Fruit fly (Drosophila melanogaster) whole organism, embryonic: Measurements from ENCODE around the gene CG13481.

Experiments used
- CG10431 ChIP-seq: fragments of 200-800 bp; sonication (Bioruptor generic); optimal IDR thresholded peaks from 3 replicates; lab custom pipeline; 2018; ENCODE audit warnings: missing biosample characterization, mild to moderate bottlenecking, missing genetic modification characterization
- CG10565 ChIP-seq: fragments of 200-800 bp; sonication (Bioruptor generic); optimal IDR thresholded peaks from 3 replicates; lab custom pipeline; 2016; ENCODE audit warnings: missing biosample characterization, mild to moderate bottlenecking, missing genetic modification characterization
- CG11695 ChIP-seq: fragments of 200-800 bp; sonication (Bioruptor generic); IDR thresholded peaks from 3 replicates; pipeline ENCODE4 v1.3.6; 2022; ENCODE audit warnings: missing biosample characterization, missing genetic modification characterization
- CG11723 ChIP-seq: fragments of 200-800 bp; sonication (Bioruptor generic); optimal IDR thresholded peaks from 2 replicates; lab custom pipeline; 2017; ENCODE audit warnings: missing biosample characterization, mild to moderate bottlenecking, missing genetic modification characterization
- CG12219 ChIP-seq: fragments of 200-800 bp; sonication (Bioruptor generic); optimal IDR thresholded peaks from 3 replicates; lab custom pipeline; 2018; ENCODE audit warnings: missing biosample characterization, mild to moderate bottlenecking, missing genetic modification characterization
- CG13424 ChIP-seq: fragments of 200-800 bp; sonication (Bioruptor generic); optimal IDR thresholded peaks from 2 replicates; lab custom pipeline; 2019; ENCODE audit warnings: missing biosample characterization, mild to moderate bottlenecking, missing genetic modification characterization, moderate library complexity
- CG14710 ChIP-seq: fragments of 200-800 bp; sonication (Bioruptor generic); optimal IDR thresholded peaks from 3 replicates; lab custom pipeline; 2019; ENCODE audit warnings: missing biosample characterization, mild to moderate bottlenecking, missing genetic modification characterization, moderate library complexity
- CG15011 ChIP-seq: fragments of 200-800 bp; sonication (Bioruptor generic); optimal IDR thresholded peaks from 3 replicates; lab custom pipeline; 2018; ENCODE audit warnings: missing biosample characterization, mild to moderate bottlenecking, missing genetic modification characterization
- CG1602 ChIP-seq: fragments of 200-800 bp; sonication (Bioruptor generic); optimal IDR thresholded peaks from 3 replicates; lab custom pipeline; 2016; ENCODE audit warnings: missing biosample characterization, missing genetic modification characterization
- CG17612 ChIP-seq: fragments of 200-800 bp; sonication (Bioruptor generic); IDR thresholded peaks from 2 replicates; pipeline ENCODE4 v1.3.6; 2022; ENCODE audit warnings: missing biosample characterization, missing genetic modification characterization
- CG17802 ChIP-seq: fragments of 200-800 bp; sonication (Bioruptor generic); optimal IDR thresholded peaks from 2 replicates; lab custom pipeline; 2018; ENCODE audit warnings: missing biosample characterization, mild to moderate bottlenecking, missing genetic modification characterization, moderate library complexity
- CG2199 ChIP-seq: fragments of 200-800 bp; sonication (Bioruptor generic); IDR thresholded peaks from 3 replicates; pipeline ENCODE4 v1.3.6; 2022; ENCODE audit warnings: missing biosample characterization, missing genetic modification characterization
- CG2678 ChIP-seq: fragments of 200-800 bp; sonication (Bioruptor generic); optimal IDR thresholded peaks from 3 replicates; lab custom pipeline; 2019; ENCODE audit warnings: missing biosample characterization, mild to moderate bottlenecking, missing genetic modification characterization, moderate library complexity
- CG30020 ChIP-seq: fragments of 200-800 bp; optimal IDR thresholded peaks from 2 replicates; lab custom pipeline; 2019; ENCODE audit warnings: missing biosample characterization, mild to moderate bottlenecking, missing genetic modification characterization, moderate library complexity
- CG32767 ChIP-seq: fragments of 200-800 bp; sonication (Bioruptor generic); IDR thresholded peaks from 2 replicates; pipeline ENCODE4 v1.3.6; 2022; ENCODE audit warnings: missing biosample characterization, missing genetic modification characterization
- CG3847 ChIP-seq: fragments of 200-800 bp; sonication (Bioruptor generic); IDR thresholded peaks from 2 replicates; pipeline ENCODE4 v1.3.6; 2022; ENCODE audit warnings: missing biosample characterization, missing genetic modification characterization
- CG3995 ChIP-seq: fragments of 200-800 bp; sonication (Bioruptor generic); optimal IDR thresholded peaks from 3 replicates; lab custom pipeline; 2016; ENCODE audit warnings: missing biosample characterization, missing genetic modification characterization
- CG4820 ChIP-seq: fragments of 200-800 bp; sonication (Bioruptor generic); optimal IDR thresholded peaks from 3 replicates; lab custom pipeline; 2016; ENCODE audit warnings: missing biosample characterization, missing genetic modification characterization
- CG6654 ChIP-seq: fragments of 200-800 bp; sonication (Bioruptor generic); optimal IDR thresholded peaks from 2 replicates; lab custom pipeline; 2017; ENCODE audit warnings: missing biosample characterization, mild to moderate bottlenecking, missing genetic modification characterization
- CG6813 ChIP-seq: fragments of 200-800 bp; sonication (Bioruptor generic); optimal IDR thresholded peaks from 2 replicates; lab custom pipeline; 2017; ENCODE audit warnings: missing biosample characterization, missing genetic modification characterization, mild to moderate bottlenecking, moderate library complexity, missing genetic modification reagents
- CG6854 ChIP-seq: fragments of 200-800 bp; sonication (Bioruptor generic); optimal IDR thresholded peaks from 3 replicates; lab custom pipeline; 2017; ENCODE audit warnings: missing biosample characterization, mild to moderate bottlenecking, missing genetic modification characterization
- CG7963 ChIP-seq: fragments of 200-800 bp; sonication (Bioruptor generic); IDR thresholded peaks from 3 replicates; pipeline ENCODE4 v1.3.6; 2022; ENCODE audit warnings: missing biosample characterization, missing genetic modification characterization; ENCODE audit not compliant: partially characterized antibody
- CG8924 ChIP-seq: fragments of 200-800 bp; optimal IDR thresholded peaks from 3 replicates; lab custom pipeline; 2019; ENCODE audit warnings: missing biosample characterization, mild to moderate bottlenecking, missing genetic modification characterization, moderate library complexity
- CG9817 ChIP-seq: fragments of 200-800 bp; sonication (Bioruptor generic); optimal IDR thresholded peaks from 2 replicates; lab custom pipeline; 2018; ENCODE audit warnings: missing biosample characterization, mild to moderate bottlenecking, missing genetic modification characterization, moderate library complexity
- E2f1 ChIP-seq: fragments of 200-800 bp; sonication (Bioruptor generic); IDR thresholded peaks from 2 replicates; pipeline ENCODE4 v1.3.6; 2022; ENCODE audit warnings: missing biosample characterization, missing genetic modification characterization
- HLH54F ChIP-seq: fragments of 200-800 bp; sonication (Bioruptor generic); optimal IDR thresholded peaks from 3 replicates; lab custom pipeline; 2016; ENCODE audit warnings: missing biosample characterization, missing genetic modification characterization
- HmgD ChIP-seq: fragments of 200-800 bp; sonication (Bioruptor generic); optimal IDR thresholded peaks from 3 replicates; lab custom pipeline; 2016; ENCODE audit warnings: missing biosample characterization, missing genetic modification characterization
- Lhr ChIP-seq: fragments of 200-800 bp; sonication (Bioruptor generic); optimal IDR thresholded peaks from 3 replicates; lab custom pipeline; 2017; ENCODE audit warnings: mild to moderate bottlenecking, missing biosample characterization, missing genetic modification reagents, missing genetic modification characterization
- Mad ChIP-seq: fragments of 200-800 bp; sonication (Bioruptor generic); optimal IDR thresholded peaks from 2 replicates; lab custom pipeline; 2016; ENCODE audit warnings: missing biosample characterization, missing genetic modification characterization
- Myb ChIP-seq: fragments of 200-800 bp; sonication (Bioruptor generic); optimal IDR thresholded peaks from 2 replicates; lab custom pipeline; 2016; ENCODE audit warnings: missing biosample characterization, missing genetic modification characterization
- Oli ChIP-seq: fragments of 200-800 bp; sonication (Bioruptor generic); optimal IDR thresholded peaks from 2 replicates; lab custom pipeline; 2018; ENCODE audit warnings: missing biosample characterization, mild to moderate bottlenecking, missing genetic modification characterization, moderate library complexity
- PHDP ChIP-seq: fragments of 200-800 bp; sonication (Bioruptor generic); optimal IDR thresholded peaks from 3 replicates; lab custom pipeline; 2018; ENCODE audit warnings: missing biosample characterization, mild to moderate bottlenecking, missing genetic modification characterization, moderate library complexity
- Pdp1 ChIP-seq, 2 experiments: fragments of 200-800 bp; sonication (Bioruptor generic); optimal IDR thresholded peaks; 3 replicates each; lab custom pipeline; 2016; ENCODE audit warnings: missing biosample characterization in 2 of 2, missing genetic modification characterization in 2 of 2, mild to moderate bottlenecking in 1 of 2, moderate library complexity in 1 of 2
- Ptx1 ChIP-seq: fragments of 200-800 bp; sonication (Bioruptor generic); IDR thresholded peaks from 2 replicates; pipeline ENCODE4 v1.3.6; 2022; ENCODE audit warnings: missing biosample characterization, missing genetic modification characterization
- Sin3A ChIP-seq: fragments of >200 bp; optimal IDR thresholded peaks from 2 replicates; lab custom pipeline; 2018
- Six4 ChIP-seq: fragments of 200-800 bp; sonication (Bioruptor generic); optimal IDR thresholded peaks from 2 replicates; lab custom pipeline; 2016; ENCODE audit warnings: missing biosample characterization, missing genetic modification characterization
- Tbp ChIP-seq: fragments of >200 bp; optimal IDR thresholded peaks from 2 replicates; lab custom pipeline; 2018; ENCODE audit warnings: missing biosample characterization, missing genetic modification characterization
- Vsx1 ChIP-seq: fragments of 200-800 bp; sonication (Bioruptor generic); optimal IDR thresholded peaks from 2 replicates; lab custom pipeline; 2017; ENCODE audit warnings: missing biosample characterization, mild to moderate bottlenecking, missing genetic modification characterization, missing genetic modification reagents
- Xrp1 ChIP-seq: fragments of 200-800 bp; sonication (Bioruptor generic); IDR thresholded peaks from 2 replicates; pipeline ENCODE4 v1.3.6; 2022; ENCODE audit warnings: missing biosample characterization, missing genetic modification characterization
- bcd ChIP-seq: fragments of 200-800 bp; sonication (Bioruptor generic); optimal IDR thresholded peaks from 2 replicates; lab custom pipeline; 2017; ENCODE audit warnings: missing biosample characterization, mild to moderate bottlenecking, missing genetic modification characterization
- chinmo ChIP-seq: fragments of 200-800 bp; sonication (Bioruptor generic); IDR thresholded peaks from 4 replicates; pipeline ENCODE4 v1.3.6; 2022; ENCODE audit warnings: missing biosample characterization, missing genetic modification characterization; ENCODE audit not compliant: partially characterized antibody
- corto ChIP-seq: fragments of 200-800 bp; sonication (Bioruptor generic); optimal IDR thresholded peaks from 2 replicates; lab custom pipeline; 2016; ENCODE audit warnings: missing biosample characterization, mild to moderate bottlenecking, missing genetic modification characterization, moderate library complexity
- dm ChIP-seq: fragments of 200-800 bp; sonication (Bioruptor generic); optimal IDR thresholded peaks from 3 replicates; lab custom pipeline; 2016; ENCODE audit warnings: missing biosample characterization, missing genetic modification characterization
- gcm ChIP-seq: fragments of 200-800 bp; sonication (Bioruptor generic); optimal IDR thresholded peaks from 2 replicates; lab custom pipeline; 2019; ENCODE audit warnings: missing biosample characterization, mild to moderate bottlenecking, missing genetic modification characterization, moderate library complexity
- insv ChIP-seq, 2 experiments: fragments of 200-800 bp; sonication (Bioruptor generic); optimal IDR thresholded peaks; 3 replicates each; lab custom pipeline; 2016 to 2018; ENCODE audit warnings: missing biosample characterization in 2 of 2, missing genetic modification characterization in 2 of 2
- jing ChIP-seq: fragments of 200-800 bp; sonication (Bioruptor generic); optimal IDR thresholded peaks from 2 replicates; lab custom pipeline; 2018; ENCODE audit warnings: missing biosample characterization, mild to moderate bottlenecking, missing genetic modification characterization
- phol ChIP-seq: fragments of 200-800 bp; sonication (Bioruptor generic); optimal IDR thresholded peaks from 3 replicates; lab custom pipeline; 2018; ENCODE audit warnings: missing biosample characterization, mild to moderate bottlenecking, missing genetic modification characterization, moderate library complexity
- sens ChIP-seq: fragments of 200-800 bp; sonication (Bioruptor generic); peaks from one replicate; lab custom pipeline; 2016; ENCODE audit warnings: missing biosample characterization, missing genetic modification characterization
- so ChIP-seq: fragments of 200-800 bp; sonication (Bioruptor generic); IDR thresholded peaks from 3 replicates; pipeline ENCODE4 v1.3.6; 2022; ENCODE audit warnings: missing biosample characterization, missing genetic modification characterization
- tgo ChIP-seq: fragments of 200-800 bp; sonication (Bioruptor generic); IDR thresholded peaks from 3 replicates; pipeline ENCODE4 v1.3.6; 2022; ENCODE audit warnings: missing biosample characterization, missing genetic modification characterization
- tup ChIP-seq: fragments of 200-800 bp; sonication (Bioruptor generic); optimal IDR thresholded peaks from 2 replicates; lab custom pipeline; 2016; ENCODE audit warnings: missing biosample characterization, mild to moderate bottlenecking, missing genetic modification characterization, moderate library complexity

CG13481 gene

dm6 chr3L:14325285-14325684 is 44.2 kb downstream of the CG13481 start (continued):
- TF ChIP-seq corto (GFP tag; lab: Kevin White, UChicago), result no peak
- peak; percentile 22 for TF ChIP-seq gcm (GFP tag; lab: Kevin White, UChicago)
- TF ChIP-seq CG7963 (GFP tag; lab: Robert Waterston, UW), result no peak
- peak; percentile 21 for TF ChIP-seq CG9817 (tag; lab: Kevin White, UChicago)
- TF ChIP-seq CG12219 (GFP tag; lab: Kevin White, UChicago), result peak; percentile 31
- no peak for TF ChIP-seq Sin3A (lab: Kevin White, UChicago)
- TF ChIP-seq chinmo (GFP tag; lab: Robert Waterston, UW), result no peak
- TF ChIP-seq CG13424 (tag; lab: Kevin White, UChicago), result peak; percentile 67
- TF ChIP-seq CG6654 (GFP tag; lab: Kevin White, UChicago), result peak; percentile 0
- peak; percentile 70 for TF ChIP-seq Xrp1 (GFP tag; lab: Robert Waterston, UW)
- no peak for TF ChIP-seq dm (GFP tag; lab: Kevin White, UChicago)
- no peak for TF ChIP-seq CG17612
- peak; percentile 57 for TF ChIP-seq bcd (GFP tag; lab: Kevin White, UChicago)
- peak; percentile 10 for TF ChIP-seq Lhr
- peak; percentile 10 for TF ChIP-seq CG30020 (tag; lab: Kevin White, UChicago)
- 0 out of 3 replicates have a peak, but pooled peaks have one; percentile 17 for TF ChIP-seq so (GFP tag; lab: Robert Waterston, UW)
- no peak for TF ChIP-seq Myb (GFP tag; lab: Kevin White, UChicago)
- no peak for TF ChIP-seq Tbp (GFP tag; lab: Kevin White, UChicago)
- TF ChIP-seq Mad (GFP tag; lab: Kevin White, UChicago), result no peak
- 0 out of 2 replicates have a peak, but pooled peaks have one; percentile 30 for TF ChIP-seq E2f1 (GFP tag; lab: Robert Waterston, UW)
- TF ChIP-seq HmgD (GFP tag; lab: Kevin White, UChicago), result no peak
- peak; percentile 34; the same call in 1 of the 2 replicates for TF ChIP-seq Ptx1 (GFP tag; lab: Robert Waterston, UW)
- 0 out of 3 replicates have a peak, but pooled peaks have one; percentile 60 for TF ChIP-seq CG2199 (GFP tag; lab: Robert Waterston, UW)
- TF ChIP-seq jing, result peak; percentile 13
- no peak for TF ChIP-seq tup (GFP tag; lab: Kevin White, UChicago)
- peak; percentile 45 for TF ChIP-seq Vsx1 (GFP tag; lab: Kevin White, UChicago)
- peak; percentile 49 for TF ChIP-seq CG11723 (GFP tag; lab: Kevin White, UChicago)
- peak; percentile 80 for TF ChIP-seq phol
- peak; percentile 47 for TF ChIP-seq CG1602
- peak; percentile 33 for TF ChIP-seq CG17802 (tag; lab: Kevin White, UChicago)
- peak; percentile 77 for TF ChIP-seq CG2678
- TF ChIP-seq PHDP (tag; lab: Kevin White, UChicago), result peak; percentile 62
- peak; percentile 73 for TF ChIP-seq CG14710 (tag; lab: Kevin White, UChicago)
- no peak for TF ChIP-seq CG10565 (GFP tag; lab: Kevin White, UChicago)
- TF ChIP-seq CG3995, result no peak
- no peak for TF ChIP-seq CG32767 (GFP tag; lab: Robert Waterston, UW)
- 0 out of 3 replicates have a peak, but pooled peaks have one; percentile 26 for TF ChIP-seq CG11695
- no peak for TF ChIP-seq CG3847
- TF ChIP-seq CG6813 (GFP tag; lab: Kevin White, UChicago), result peak; percentile 32
- TF ChIP-seq insv (GFP tag; optimal IDR thresholded peaks at IDR 0.05; lab: Kevin White, UChicago), result no peak
- TF ChIP-seq tgo (GFP tag; lab: Robert Waterston, UW), result no peak
- no peak for TF ChIP-seq HLH54F
- peak; percentile 82 for TF ChIP-seq sens
- TF ChIP-seq CG10431 (GFP tag; lab: Kevin White, UChicago), result peak; percentile 28
- peak; percentile 30 for TF ChIP-seq Six4 (GFP tag; lab: Kevin White, UChicago)
- peak in 1 of 2 experiments; percentile 14 for TF ChIP-seq Pdp1 (GFP tag; optimal IDR thresholded peaks at IDR 0.05; lab: Kevin White, UChicago)
- peak; percentile 56 for TF ChIP-seq CG8924 (tag; lab: Kevin White, UChicago)
- no peak for TF ChIP-seq CG6854 (GFP tag; lab: Kevin White, UChicago)
- TF ChIP-seq CG15011 (GFP tag; lab: Kevin White, UChicago), result no peak
- TF ChIP-seq CG4820 (GFP tag; lab: Kevin White, UChicago), result peak; percentile 63
- TF ChIP-seq Oli (tag; lab: Kevin White, UChicago), result peak; percentile 69
